Worm (Caenorhabditis elegans): Measurements from ENCODE around the gene gcp-2.1.

DNA sequence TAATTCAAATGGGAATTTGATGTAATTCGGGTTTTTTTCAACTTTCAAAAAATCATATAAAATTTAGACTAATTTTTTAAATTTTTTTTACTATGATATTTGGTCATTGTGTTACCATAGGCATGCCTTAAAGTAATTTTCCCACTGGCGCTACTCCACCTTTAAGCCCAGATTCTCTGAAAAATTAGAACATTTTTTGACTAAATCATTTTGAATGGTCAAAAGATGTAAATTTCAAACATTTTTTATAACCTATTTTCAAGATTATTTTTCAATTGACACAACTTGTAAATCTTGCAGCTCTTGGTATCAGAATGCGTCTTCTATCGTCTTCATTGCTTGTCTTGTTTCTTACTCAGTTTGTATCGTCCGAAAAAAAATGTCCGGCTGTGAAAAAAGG, 4.7 kb upstream of the gcp-2.1 start, which contains the start of gene R57.2:
- no peak for TF ChIP-seq pes-1 (GFP tag; IDR thresholded peaks at IDR 0.05)
- TF ChIP-seq aly-1 (tag; optimal IDR thresholded peaks at IDR 0.05), result no peak
- TF ChIP-seq ama-1 (optimal IDR thresholded peaks at IDR 0.05), result no peak
- no peak for TF ChIP-seq ceh-36 (tag; optimal IDR thresholded peaks at IDR 0.05)
- no peak for TF ChIP-seq flt-1 (GFP tag; IDR thresholded peaks at IDR 0.05)
- no peak for TF ChIP-seq F13C5.2 (tag; optimal IDR thresholded peaks at IDR 0.05)
- no peak for TF ChIP-seq ceh-13 (GFP tag; optimal IDR thresholded peaks at IDR 0.05)
- no peak for TF ChIP-seq tbx-37 (GFP tag; conservative IDR thresholded peaks at IDR 0.05)
